Worm (Caenorhabditis elegans) whole organism, L1 larva: ENCODE results near the gene ttc-4.

Source experiments
- aha-1 ChIP-seq: fragments of 150-350 bp; optimal IDR thresholded peaks from 2 replicates; lab custom pipeline; 2014; ENCODE audit warnings: missing biosample characterization, missing genetic modification characterization
- blmp-1 ChIP-seq: fragments of 150-350 bp; optimal IDR thresholded peaks from 2 replicates; lab custom pipeline; 2014; ENCODE audit warnings: missing biosample characterization, missing genetic modification characterization
- ceh-8 ChIP-seq: fragments of 200-800 bp; sonication (Bioruptor generic); optimal IDR thresholded peaks from 2 replicates; lab custom pipeline; 2018; ENCODE audit warnings: mild to moderate bottlenecking, missing genetic modification characterization, moderate library complexity, missing compliant biosample characterization
- ceh-82 ChIP-seq, 3 experiments: fragments of 150-350 bp in 1 of 3; sonication (generic microtip) in 2 of 3; optimal IDR thresholded peaks; 2 replicates each; lab custom pipeline; 2014 to 2017; ENCODE audit warnings: missing biosample characterization in 3 of 3, missing genetic modification characterization in 3 of 3
- ceh-88 ChIP-seq: fragments of 200-800 bp; sonication (Bioruptor generic); IDR thresholded peaks from 2 replicates; pipeline ENCODE4 v1.3.6; 2022; ENCODE audit warnings: missing genetic modification characterization, missing compliant biosample characterization
- ceh-90 ChIP-seq: sonication (generic microtip); optimal IDR thresholded peaks from 2 replicates; lab custom pipeline; 2016; ENCODE audit warnings: missing genetic modification characterization, missing compliant biosample characterization
- dpl-1 ChIP-seq, 3 experiments: fragments of 150-350 bp in 2 of 3; sonication (generic microtip) in 1 of 3; optimal IDR thresholded peaks; 2 replicates each; lab custom pipeline; 2014 to 2017; ENCODE audit warnings: missing biosample characterization in 3 of 3, missing genetic modification characterization in 3 of 3, missing genetic modification reagents in 3 of 3
- dsc-1 ChIP-seq: sonication (generic microtip); optimal IDR thresholded peaks from 2 replicates; lab custom pipeline; 2016; ENCODE audit warnings: mild to moderate bottlenecking, missing genetic modification characterization, missing compliant biosample characterization
- efl-1 ChIP-seq, 4 experiments: fragments of 150-350 bp; optimal IDR thresholded peaks in 3 of 4; peaks in 1 of 4; 1 replicate in 1 of 4; 2 replicates in 3 of 4; lab custom pipeline; 2014; ENCODE audit warnings: missing biosample characterization in 2 of 4, missing genetic modification characterization in 2 of 4, missing genetic modification reagents in 2 of 4
- ets-5 ChIP-seq: fragments of 200-800 bp; sonication (Bioruptor generic); IDR thresholded peaks from 2 replicates; pipeline ENCODE4 v1.3.6; 2022; ENCODE audit warnings: missing genetic modification characterization, missing compliant biosample characterization
- fkh-10 ChIP-seq: sonication (generic microtip); optimal IDR thresholded peaks from 2 replicates; lab custom pipeline; 2017; ENCODE audit warnings: missing biosample characterization, missing genetic modification reagents, missing genetic modification characterization
- fkh-4 ChIP-seq: sonication (generic microtip); optimal IDR thresholded peaks from 2 replicates; lab custom pipeline; 2016; ENCODE audit warnings: missing compliant biosample characterization, missing genetic modification characterization, borderline replicate concordance
- fkh-8 ChIP-seq: sonication (generic microtip); optimal IDR thresholded peaks from 2 replicates; lab custom pipeline; 2016; ENCODE audit warnings: mild to moderate bottlenecking, missing genetic modification characterization, missing compliant biosample characterization
- grh-1 ChIP-seq: fragments of 200-800 bp; sonication (Bioruptor generic); IDR thresholded peaks from 2 replicates; pipeline ENCODE4 v1.3.6; 2022; ENCODE audit warnings: missing genetic modification reagents, missing genetic modification characterization, missing compliant biosample characterization
- hlh-17 ChIP-seq: fragments of 200-800 bp; sonication (Bioruptor generic); optimal IDR thresholded peaks from 2 replicates; lab custom pipeline; 2018; ENCODE audit warnings: missing genetic modification characterization, mild to moderate bottlenecking, missing compliant biosample characterization, moderate library complexity, borderline replicate concordance
- hpl-2 ChIP-seq: fragments of 150-350 bp; optimal IDR thresholded peaks from 2 replicates; lab custom pipeline; 2014; ENCODE audit warnings: missing biosample characterization, missing genetic modification reagents, missing genetic modification characterization
- jun-1 ChIP-seq: fragments of 150-350 bp; optimal IDR thresholded peaks from 2 replicates; lab custom pipeline; 2014; ENCODE audit warnings: missing biosample characterization, missing genetic modification reagents, missing genetic modification characterization
- lin-14 ChIP-seq: fragments of 200-800 bp; sonication (Bioruptor generic); optimal IDR thresholded peaks from 2 replicates; lab custom pipeline; 2018; ENCODE audit warnings: mild to moderate bottlenecking, missing genetic modification characterization, moderate library complexity, missing compliant biosample characterization
- lin-15B ChIP-seq: fragments of 150-350 bp; sonication (generic microtip); optimal IDR thresholded peaks from 3 replicates; lab custom pipeline; 2014; ENCODE audit warnings: missing biosample characterization, missing genetic modification characterization
- mab-9 ChIP-seq: fragments of 200-800 bp; sonication (Bioruptor generic); IDR thresholded peaks from 2 replicates; pipeline ENCODE4 v1.3.6; 2022; ENCODE audit warnings: missing genetic modification reagents, missing genetic modification characterization, missing compliant biosample characterization
- mef-2 ChIP-seq: fragments of 150-350 bp; optimal IDR thresholded peaks from 2 replicates; lab custom pipeline; 2014; ENCODE audit warnings: missing biosample characterization, missing genetic modification characterization
- nhr-12 ChIP-seq: sonication (generic microtip); optimal IDR thresholded peaks from 2 replicates; lab custom pipeline; 2017; ENCODE audit warnings: missing biosample characterization, missing genetic modification characterization
- nhr-19 ChIP-seq: fragments of 200-800 bp; sonication (Bioruptor generic); conservative IDR thresholded peaks from 2 replicates; pipeline ENCODE4 v1.3.6; 2022; ENCODE audit warnings: missing genetic modification characterization, missing compliant biosample characterization
- nhr-20 ChIP-seq: sonication (generic microtip); optimal IDR thresholded peaks from 2 replicates; lab custom pipeline; 2016; ENCODE audit warnings: mild to moderate bottlenecking, missing genetic modification characterization, missing compliant biosample characterization
- nhr-28 ChIP-seq: fragments of 150-350 bp; optimal IDR thresholded peaks from 2 replicates; lab custom pipeline; 2014; ENCODE audit warnings: missing biosample characterization, missing genetic modification characterization
- nhr-47 ChIP-seq: sonication (generic microtip); optimal IDR thresholded peaks from 2 replicates; lab custom pipeline; 2016; ENCODE audit warnings: mild to moderate bottlenecking, missing genetic modification characterization, moderate library complexity, missing compliant biosample characterization
- nhr-71 ChIP-seq: sonication (generic microtip); optimal IDR thresholded peaks from 2 replicates; lab custom pipeline; 2016; ENCODE audit warnings: mild to moderate bottlenecking, missing genetic modification characterization, moderate library complexity, missing compliant biosample characterization
- nhr-77 ChIP-seq: fragments of 150-350 bp; optimal IDR thresholded peaks from 2 replicates; lab custom pipeline; 2014; ENCODE audit warnings: missing biosample characterization, missing genetic modification characterization
- nhr-84 ChIP-seq: sonication (generic microtip); optimal IDR thresholded peaks from 2 replicates; lab custom pipeline; 2017; ENCODE audit warnings: missing biosample characterization, missing genetic modification characterization
- nhr-85 ChIP-seq: sonication (generic microtip); peaks from one replicate; lab custom pipeline; 2016; ENCODE audit warnings: missing genetic modification characterization, inconsistent platforms, missing compliant biosample characterization
- nhr-90 ChIP-seq: sonication (generic microtip); optimal IDR thresholded peaks from 2 replicates; lab custom pipeline; 2016; ENCODE audit warnings: mild to moderate bottlenecking, missing genetic modification characterization, missing compliant biosample characterization; ENCODE audit not compliant: poor library complexity
- pax-3 ChIP-seq: fragments of 200-800 bp; sonication (Bioruptor generic); optimal IDR thresholded peaks from 2 replicates; lab custom pipeline; 2018; ENCODE audit warnings: mild to moderate bottlenecking, missing genetic modification characterization, moderate library complexity, missing compliant biosample characterization
- skn-1 ChIP-seq: fragments of 150-350 bp; optimal IDR thresholded peaks from 2 replicates; lab custom pipeline; 2014; ENCODE audit warnings: missing biosample characterization, missing genetic modification characterization
- snpc-4 ChIP-seq: fragments of 150-350 bp; optimal IDR thresholded peaks from 2 replicates; lab custom pipeline; 2014; ENCODE audit warnings: missing biosample characterization, missing genetic modification characterization
- swsn-7 ChIP-seq: sonication (generic microtip); optimal IDR thresholded peaks from 2 replicates; lab custom pipeline; 2016; ENCODE audit warnings: missing genetic modification characterization, missing compliant biosample characterization
- tbx-2 ChIP-seq: sonication (generic microtip); optimal IDR thresholded peaks from 2 replicates; lab custom pipeline; 2016; ENCODE audit warnings: missing genetic modification characterization, missing compliant biosample characterization
- tlp-1 ChIP-seq: fragments of 150-350 bp; optimal IDR thresholded peaks from 2 replicates; lab custom pipeline; 2014; ENCODE audit warnings: missing biosample characterization, missing genetic modification characterization
- unc-130 ChIP-seq: fragments of 150-350 bp; optimal IDR thresholded peaks from 2 replicates; lab custom pipeline; 2017; ENCODE audit warnings: missing biosample characterization, missing genetic modification characterization, inconsistent platforms
- unc-98 ChIP-seq: fragments of 200-800 bp; sonication (Bioruptor generic); IDR thresholded peaks from 2 replicates; pipeline ENCODE4 v1.3.6; 2022; ENCODE audit warnings: missing genetic modification characterization, missing compliant biosample characterization
- vab-15 ChIP-seq: sonication (generic microtip); optimal IDR thresholded peaks from 2 replicates; lab custom pipeline; 2017; ENCODE audit warnings: missing genotype, mild to moderate bottlenecking, missing genetic modification characterization, missing compliant biosample characterization
- xbp-1 ChIP-seq: sonication (generic microtip); optimal IDR thresholded peaks from 2 replicates; lab custom pipeline; 2016; ENCODE audit warnings: missing genetic modification characterization, missing compliant biosample characterization
- zag-1 ChIP-seq: fragments of 150-350 bp; optimal IDR thresholded peaks from 2 replicates; lab custom pipeline; 2014; ENCODE audit warnings: missing biosample characterization, missing genetic modification characterization
- zip-4 ChIP-seq: fragments of 200-800 bp; sonication (Bioruptor generic); optimal IDR thresholded peaks from 2 replicates; lab custom pipeline; 2018; ENCODE audit warnings: mild to moderate bottlenecking, missing genetic modification characterization, moderate library complexity, missing compliant biosample characterization
- ztf-11 ChIP-seq, 2 experiments: sonication (generic microtip); optimal IDR thresholded peaks; 2 replicates each; lab custom pipeline; 2016 to 2017; ENCODE audit warnings: missing genetic modification characterization in 2 of 2, missing biosample characterization in 1 of 2, missing compliant biosample characterization in 1 of 2
- ztf-4 ChIP-seq: fragments of 150-350 bp; optimal IDR thresholded peaks from 2 replicates; lab custom pipeline; 2014; ENCODE audit warnings: missing biosample characterization, missing genetic modification characterization

ttc-4 gene

ce11 chrII:5593377-5593932, 1.1 kb upstream of the ttc-4 start, which contains the start of gene cdc-14 (continued):
- TF ChIP-seq nhr-85 (peak; percentile 90), mab-9 (GFP tag; lab: Robert Waterston, UW) (0 out of 2 replicates have a peak, but pooled peaks have one; percentile 28), fkh-10 (GFP tag; lab: Kevin White, UChicago) (no peak), unc-98 (no peak), nhr-28 (tag; lab: Kevin White, UChicago) (no peak), vab-15 (tag; lab: Kevin White, UChicago) (peak; percentile 56), dsc-1 (no peak), nhr-77 (tag; lab: Kevin White, UChicago) (peak; percentile 59), zip-4 (GFP tag; lab: Kevin White, UChicago) (no peak), nhr-20 (tag; lab: Kevin White, UChicago) (peak; percentile 91), ztf-4 (tag; lab: Kevin White, UChicago) (peak; percentile 64), swsn-7 (peak; percentile 76), ets-5 (GFP tag; lab: Robert Waterston, UW) (no peak), hlh-17 (GFP tag; lab: Kevin White, UChicago) (no peak), pax-3 (tag; lab: Kevin White, UChicago) (no peak), tbx-2 (tag; lab: Kevin White, UChicago) (peak; percentile 79), xbp-1 (tag; lab: Kevin White, UChicago) (peak; percentile 57), dpl-1 (GFP tag; optimal IDR thresholded peaks at IDR 0.05; lab: Kevin White, UChicago) (peak; percentile 72 to 81 (median 77)), nhr-84 (tag; lab: Kevin White, UChicago) (no peak), nhr-47 (tag; lab: Kevin White, UChicago) (peak; percentile 61), efl-1 (optimal IDR thresholded peaks at IDR 0.05; lab: Kevin White, UChicago) (peak; percentile 74 to 76), efl-1 (GFP tag; optimal IDR thresholded peaks at IDR 0.05 in 1 of 2; lab: Kevin White, UChicago) (peak; percentile 65 to 94), nhr-12 (tag; lab: Kevin White, UChicago) (no peak), unc-130 (tag; lab: Kevin White, UChicago) (peak; percentile 87), grh-1 (GFP tag; lab: Robert Waterston, UW) (0 out of 2 replicates have a peak, but pooled peaks have one; percentile 8), fkh-4 (tag; lab: Kevin White, UChicago) (no peak), ceh-82 (tag; optimal IDR thresholded peaks at IDR 0.05; lab: Kevin White, UChicago) (peak in 1 of 3 experiments; percentile 36), nhr-19 (GFP tag; lab: Robert Waterston, UW) (peak; percentile 76), ztf-11 (tag; optimal IDR thresholded peaks at IDR 0.05; lab: Kevin White, UChicago) (no peak), hpl-2 (GFP tag; lab: Kevin White, UChicago) (no peak), mef-2 (tag; lab: Kevin White, UChicago) (no peak), zag-1 (tag; lab: Kevin White, UChicago) (no peak), aha-1 (no peak), nhr-90 (tag; lab: Kevin White, UChicago) (peak; percentile 64), ceh-8 (no peak), fkh-8 (tag; lab: Kevin White, UChicago) (no peak), jun-1 (tag; lab: Kevin White, UChicago) (no peak), lin-14 (peak; percentile 96), nhr-71 (tag; lab: Kevin White, UChicago) (peak; percentile 90), snpc-4 (tag; lab: Kevin White, UChicago) (peak; percentile 81), tlp-1 (no peak), ceh-90 (tag; lab: Kevin White, UChicago) (no peak), ceh-88 (GFP tag; lab: Robert Waterston, UW) (no peak), skn-1 (tag; lab: Kevin White, UChicago) (peak; percentile 63), lin-15B (tag; lab: Kevin White, UChicago) (peak; percentile 71), blmp-1 (tag; lab: Kevin White, UChicago) (peak; percentile 64)
